Worm (Caenorhabditis elegans) whole organism, L4/young adult: ENCODE data around the gene rig-1.

Experiments
- W03F9.2 ChIP-seq: fragments of 150-350 bp; optimal IDR thresholded peaks from 2 replicates; lab custom pipeline; 2014; ENCODE audit warnings: missing biosample characterization, missing genetic modification characterization
- dao-5 ChIP-seq: sonication (generic microtip); optimal IDR thresholded peaks from 2 replicates; lab custom pipeline; 2016; ENCODE audit warnings: missing genotype, missing genetic modification characterization, moderate library complexity, missing compliant biosample characterization
- him-1 ChIP-seq: sonication (generic microtip); optimal IDR thresholded peaks from 2 replicates; lab custom pipeline; 2016; ENCODE audit warnings: missing genotype, missing genetic modification reagents, missing genetic modification characterization, missing compliant biosample characterization

- no peak for TF ChIP-seq him-1 (tag; lab: Kevin White, UChicago)
- no peak for TF ChIP-seq dao-5 (tag; lab: Kevin White, UChicago)
- TF ChIP-seq W03F9.2 (tag; lab: Kevin White, UChicago): no peak
Observed at ce11 chrX:8650535-8650934, 9.9 kb upstream of the rig-1 start.
